Fruit fly (Drosophila melanogaster) whole organism, embryonic: ENCODE data around the gene Snx27.
A peak's percentile ranks its signal among the peaks of the same experiment; 100 is the strongest.

Experiments
- Bdp1 ChIP-seq: fragments of 200-800 bp; sonication (Bioruptor generic); optimal IDR thresholded peaks from 3 replicates; lab custom pipeline; 2016; ENCODE audit warnings: missing biosample characterization, missing genetic modification characterization
- CG1024 ChIP-seq: fragments of 200-800 bp; sonication (Bioruptor generic); IDR thresholded peaks from 2 replicates; pipeline ENCODE4 v1.3.6; 2022; ENCODE audit warnings: missing biosample characterization, missing genetic modification characterization
- CG11456 ChIP-seq: fragments of 200-800 bp; sonication (Bioruptor generic); IDR thresholded peaks from 3 replicates; pipeline ENCODE4 v1.3.6; 2022; ENCODE audit warnings: missing biosample characterization, missing genetic modification characterization
- CG13624 ChIP-seq: fragments of 200-800 bp; sonication (Bioruptor generic); optimal IDR thresholded peaks from 2 replicates; lab custom pipeline; 2016; ENCODE audit warnings: missing biosample characterization, missing genetic modification characterization
- CG13894 ChIP-seq: fragments of 200-800 bp; sonication (Bioruptor generic); optimal IDR thresholded peaks from 3 replicates; lab custom pipeline; 2018; ENCODE audit warnings: missing biosample characterization, mild to moderate bottlenecking, missing genetic modification characterization, moderate library complexity
- CG15269 ChIP-seq: fragments of 200-800 bp; sonication (Bioruptor generic); optimal IDR thresholded peaks from 2 replicates; lab custom pipeline; 2018; ENCODE audit warnings: missing biosample characterization, mild to moderate bottlenecking, missing genetic modification characterization, moderate library complexity
- CG15514 ChIP-seq: fragments of 200-800 bp; sonication (Bioruptor generic); optimal IDR thresholded peaks from 3 replicates; lab custom pipeline; 2017; ENCODE audit warnings: missing biosample characterization, missing genetic modification characterization, mild to moderate bottlenecking, moderate library complexity, missing genetic modification reagents
- CG1647 ChIP-seq: fragments of 200-800 bp; sonication (Bioruptor generic); optimal IDR thresholded peaks from 3 replicates; lab custom pipeline; 2016; ENCODE audit warnings: missing biosample characterization, missing genetic modification characterization
- CG31441 ChIP-seq: fragments of 200-800 bp; sonication (Bioruptor generic); IDR thresholded peaks from 2 replicates; pipeline ENCODE4 v1.3.6; 2022; ENCODE audit warnings: missing biosample characterization, missing genetic modification characterization
- CG32767 ChIP-seq: fragments of 200-800 bp; sonication (Bioruptor generic); IDR thresholded peaks from 2 replicates; pipeline ENCODE4 v1.3.6; 2022; ENCODE audit warnings: missing biosample characterization, missing genetic modification characterization
- CG4282 ChIP-seq: fragments of 200-800 bp; sonication (Bioruptor generic); optimal IDR thresholded peaks from 2 replicates; lab custom pipeline; 2016; ENCODE audit warnings: missing biosample characterization, missing genetic modification characterization
- CG5180 ChIP-seq: fragments of 200-800 bp; sonication (Bioruptor generic); optimal IDR thresholded peaks from 3 replicates; lab custom pipeline; 2017; ENCODE audit warnings: missing biosample characterization, missing genetic modification characterization, mild to moderate bottlenecking, moderate library complexity, missing genetic modification reagents
- CG8944 ChIP-seq: fragments of 200-800 bp; sonication (Bioruptor generic); optimal IDR thresholded peaks from 3 replicates; lab custom pipeline; 2016; ENCODE audit warnings: missing biosample characterization, missing genetic modification characterization
- CG9797 ChIP-seq: fragments of 200-800 bp; sonication (Bioruptor generic); optimal IDR thresholded peaks from 3 replicates; lab custom pipeline; 2018; ENCODE audit warnings: missing biosample characterization, mild to moderate bottlenecking, missing genetic modification characterization
- Dad ChIP-seq: fragments of 200-800 bp; sonication (Bioruptor generic); optimal IDR thresholded peaks from 3 replicates; lab custom pipeline; 2016; ENCODE audit warnings: missing biosample characterization, missing genetic modification characterization
- Dek ChIP-seq: fragments of 200-800 bp; sonication (Bioruptor generic); optimal IDR thresholded peaks from 3 replicates; lab custom pipeline; 2019; ENCODE audit warnings: missing biosample characterization, mild to moderate bottlenecking, missing genetic modification characterization, moderate library complexity
- Doc2 ChIP-seq: fragments of 200-800 bp; sonication (Bioruptor generic); IDR thresholded peaks from 2 replicates; pipeline ENCODE4 v1.3.6; 2022; ENCODE audit warnings: missing biosample characterization, missing genetic modification characterization
- HLH3B ChIP-seq: fragments of 200-800 bp; sonication (Bioruptor generic); IDR thresholded peaks from 2 replicates; pipeline ENCODE4 v1.3.6; 2022; ENCODE audit warnings: missing biosample characterization, missing genetic modification characterization
- Hmr ChIP-seq: fragments of 200-800 bp; sonication (Bioruptor generic); optimal IDR thresholded peaks from 3 replicates; lab custom pipeline; 2017; ENCODE audit warnings: mild to moderate bottlenecking, missing biosample characterization, missing genetic modification reagents, missing genetic modification characterization
- Kr ChIP-seq: fragments of 200-800 bp; sonication (Bioruptor generic); optimal IDR thresholded peaks from 2 replicates; lab custom pipeline; 2017; ENCODE audit warnings: missing biosample characterization, mild to moderate bottlenecking, missing genetic modification characterization
- Oaz ChIP-seq: fragments of 200-800 bp; sonication (Bioruptor generic); IDR thresholded peaks from 2 replicates; pipeline ENCODE4 v1.3.6; 2022; ENCODE audit warnings: missing biosample characterization, missing genetic modification characterization
- Oli ChIP-seq: fragments of 200-800 bp; sonication (Bioruptor generic); optimal IDR thresholded peaks from 2 replicates; lab custom pipeline; 2018; ENCODE audit warnings: missing biosample characterization, mild to moderate bottlenecking, missing genetic modification characterization, moderate library complexity
- PHDP ChIP-seq: fragments of 200-800 bp; sonication (Bioruptor generic); optimal IDR thresholded peaks from 3 replicates; lab custom pipeline; 2018; ENCODE audit warnings: missing biosample characterization, mild to moderate bottlenecking, missing genetic modification characterization, moderate library complexity
- Rfx ChIP-seq: fragments of 200-800 bp; sonication (Bioruptor generic); IDR thresholded peaks from 2 replicates; pipeline ENCODE4 v1.3.6; 2022; ENCODE audit warnings: missing biosample characterization, missing genetic modification characterization
- TFAM ChIP-seq: fragments of 200-800 bp; sonication (Bioruptor generic); optimal IDR thresholded peaks from 2 replicates; lab custom pipeline; 2017; ENCODE audit warnings: missing biosample characterization, missing genetic modification characterization, inconsistent platforms
- Taf1 ChIP-seq: fragments of 200-800 bp; sonication (Bioruptor generic); IDR thresholded peaks from 2 replicates; pipeline ENCODE4 v1.3.6; 2022; ENCODE audit warnings: missing biosample characterization, missing genetic modification characterization
- Trl ChIP-seq, 3 experiments: fragments of >200 bp in 2 of 3; fragments of 200-800 bp in 1 of 3; sonication (Bioruptor generic) in 1 of 3; optimal IDR thresholded peaks; 2 replicates in 1 of 3; 3 replicates in 2 of 3; lab custom pipeline; 2016 to 2017; ENCODE audit warnings: missing biosample characterization in 1 of 3, missing genetic modification characterization in 1 of 3
- Xbp1 ChIP-seq: fragments of 200-800 bp; sonication (Bioruptor generic); optimal IDR thresholded peaks from 3 replicates; lab custom pipeline; 2016; ENCODE audit warnings: missing biosample characterization, mild to moderate bottlenecking, missing genetic modification characterization
- ac ChIP-seq: fragments of 200-800 bp; sonication (Bioruptor generic); optimal IDR thresholded peaks from 3 replicates; lab custom pipeline; 2017; ENCODE audit warnings: missing biosample characterization, mild to moderate bottlenecking, missing genetic modification characterization
- ase ChIP-seq: fragments of 200-800 bp; sonication (Bioruptor generic); IDR thresholded peaks from 3 replicates; pipeline ENCODE4 v1.3.6; 2022; ENCODE audit warnings: missing biosample characterization, missing genetic modification characterization
- bab2 ChIP-seq: fragments of 200-800 bp; sonication (Bioruptor generic); optimal IDR thresholded peaks from 2 replicates; lab custom pipeline; 2016; ENCODE audit warnings: missing biosample characterization, missing genetic modification characterization
- br ChIP-seq: fragments of >200 bp; optimal IDR thresholded peaks from 2 replicates; lab custom pipeline; 2017
- cato ChIP-seq: fragments of 200-800 bp; sonication (Bioruptor generic); optimal IDR thresholded peaks from 2 replicates; lab custom pipeline; 2016; ENCODE audit warnings: missing biosample characterization, missing genetic modification characterization, borderline replicate concordance
- chn ChIP-seq: fragments of 200-800 bp; sonication (Bioruptor generic); optimal IDR thresholded peaks from 2 replicates; lab custom pipeline; 2016; ENCODE audit warnings: missing biosample characterization, missing genetic modification characterization
- danr ChIP-seq: fragments of 200-800 bp; sonication (Bioruptor generic); IDR thresholded peaks from 2 replicates; pipeline ENCODE4 v1.3.6; 2022; ENCODE audit warnings: missing biosample characterization, missing genetic modification characterization
- dimm ChIP-seq: fragments of 200-800 bp; sonication (Bioruptor generic); IDR thresholded peaks from 2 replicates; pipeline ENCODE4 v1.3.6; 2022; ENCODE audit warnings: missing biosample characterization, missing genetic modification characterization
- disco-r ChIP-seq: fragments of 200-800 bp; sonication (Bioruptor generic); optimal IDR thresholded peaks from 2 replicates; lab custom pipeline; 2016; ENCODE audit warnings: missing biosample characterization, missing genetic modification characterization
- ems ChIP-seq: fragments of 200-800 bp; sonication (Bioruptor generic); optimal IDR thresholded peaks from 3 replicates; lab custom pipeline; 2016; ENCODE audit warnings: missing biosample characterization, missing genetic modification characterization
- en ChIP-seq: fragments of 200-800 bp; sonication (Bioruptor generic); optimal IDR thresholded peaks from 2 replicates; lab custom pipeline; 2016; ENCODE audit warnings: missing biosample characterization, missing genetic modification characterization
- fd96Cb ChIP-seq: fragments of 200-800 bp; sonication (Bioruptor generic); optimal IDR thresholded peaks from 2 replicates; lab custom pipeline; 2018; ENCODE audit warnings: missing biosample characterization, mild to moderate bottlenecking, missing genetic modification characterization, moderate library complexity
- gfzf ChIP-seq: fragments of 200-800 bp; sonication (Bioruptor generic); optimal IDR thresholded peaks from 2 replicates; lab custom pipeline; 2016; ENCODE audit warnings: missing biosample characterization, mild to moderate bottlenecking, missing genetic modification characterization, moderate library complexity
- kni ChIP-seq: fragments of 200-800 bp; sonication (Bioruptor generic); optimal IDR thresholded peaks from 3 replicates; lab custom pipeline; 2017; ENCODE audit warnings: mild to moderate bottlenecking, missing biosample characterization, missing genetic modification reagents, missing genetic modification characterization
- nom ChIP-seq: fragments of 200-800 bp; sonication (Bioruptor generic); optimal IDR thresholded peaks from 2 replicates; lab custom pipeline; 2017; ENCODE audit warnings: missing biosample characterization, missing genetic modification characterization, mild to moderate bottlenecking, moderate library complexity, missing genetic modification reagents
- pan ChIP-seq, 4 experiments: fragments of >200 bp in 3 of 4; fragments of 200-800 bp in 1 of 4; sonication (Bioruptor generic) in 1 of 4; optimal IDR thresholded peaks in 3 of 4; IDR thresholded peaks in 1 of 4; 2 replicates each; pipeline versions ENCODE4 v1.3.6 to Lab custom; 2017 to 2022; ENCODE audit warnings: missing biosample characterization in 2 of 4, missing genetic modification characterization in 2 of 4, mixed read lengths in 1 of 4
- pita ChIP-seq: fragments of 200-800 bp; sonication (Bioruptor generic); optimal IDR thresholded peaks from 2 replicates; lab custom pipeline; 2017; ENCODE audit warnings: missing biosample characterization, mild to moderate bottlenecking, missing genetic modification characterization
- sima ChIP-seq: fragments of 200-800 bp; sonication (Bioruptor generic); optimal IDR thresholded peaks from 2 replicates; lab custom pipeline; 2016; ENCODE audit warnings: missing biosample characterization, missing genetic modification characterization
- slbo ChIP-seq: fragments of 200-800 bp; sonication (Bioruptor generic); IDR thresholded peaks from 2 replicates; pipeline ENCODE4 v1.3.6; 2022; ENCODE audit warnings: missing biosample characterization, missing genetic modification characterization
- slp2 ChIP-seq: fragments of 200-800 bp; sonication (Bioruptor generic); optimal IDR thresholded peaks from 2 replicates; lab custom pipeline; 2016; ENCODE audit warnings: missing biosample characterization, missing genetic modification characterization
- twi ChIP-seq: fragments of 200-800 bp; optimal IDR thresholded peaks from 2 replicates; lab custom pipeline; 2019; ENCODE audit warnings: missing biosample characterization, mild to moderate bottlenecking, missing genetic modification characterization, moderate library complexity
- zfh2 ChIP-seq: fragments of 200-800 bp; sonication (Bioruptor generic); optimal IDR thresholded peaks from 2 replicates; lab custom pipeline; 2016; ENCODE audit warnings: missing biosample characterization, missing genetic modification characterization

The Snx27 gene

dm6 chrX:5724744-5725185 lies 13.1 kb downstream of the Snx27 start (continued):
- peak; percentile 27 for TF ChIP-seq fd96Cb
- TF ChIP-seq CG15514 (GFP tag; lab: Kevin White, UChicago) = peak; percentile 6
- TF ChIP-seq gfzf (GFP tag; lab: Kevin White, UChicago) = no peak
- no peak for TF ChIP-seq en (GFP tag; lab: Kevin White, UChicago)
- no peak for TF ChIP-seq pan (optimal IDR thresholded peaks at IDR 0.05; lab: Kevin White, UChicago)
- peak in 1 of 2 experiments; percentile 55 for TF ChIP-seq pan (GFP tag; optimal IDR thresholded peaks at IDR 0.05 in 1 of 2, IDR thresholded peaks at IDR 0.05 in 1 of 2)
- peak; percentile 70 for TF ChIP-seq bab2
- no peak for TF ChIP-seq CG32767
- TF ChIP-seq zfh2 (GFP tag; lab: Kevin White, UChicago) = peak; percentile 10
- peak; percentile 46 for TF ChIP-seq CG1024 (GFP tag; lab: Robert Waterston, UW)
- TF ChIP-seq ase (GFP tag; lab: Robert Waterston, UW) = peak; percentile 52; the same call in 1 of the 3 replicates
- no peak for TF ChIP-seq CG4282 (GFP tag; lab: Kevin White, UChicago)
- TF ChIP-seq CG13894 (tag; lab: Kevin White, UChicago) = no peak
- peak; percentile 68 for TF ChIP-seq slbo
- TF ChIP-seq disco-r (GFP tag; lab: Kevin White, UChicago) = peak; percentile 15
- peak; percentile 8 for TF ChIP-seq slp2
- peak; percentile 22 for TF ChIP-seq ac (GFP tag; lab: Kevin White, UChicago)
- no peak for TF ChIP-seq br (lab: Kevin White, UChicago)
- peak; percentile 45 for TF ChIP-seq Xbp1 (GFP tag; lab: Kevin White, UChicago)
- no peak for TF ChIP-seq Kr (GFP tag; lab: Kevin White, UChicago)
- TF ChIP-seq cato (GFP tag; lab: Kevin White, UChicago) = peak; percentile 20
- peak; percentile 63 for TF ChIP-seq PHDP (tag; lab: Kevin White, UChicago)
- no peak for TF ChIP-seq Doc2
- TF ChIP-seq CG9797 (GFP tag; lab: Kevin White, UChicago) = no peak
- TF ChIP-seq twi = no peak
- no peak for TF ChIP-seq TFAM (GFP tag; lab: Kevin White, UChicago)
- TF ChIP-seq Taf1 = no peak
- TF ChIP-seq HLH3B (GFP tag; lab: Robert Waterston, UW) = peak; percentile 54
- TF ChIP-seq Bdp1 (GFP tag; lab: Kevin White, UChicago) = no peak
- no peak for TF ChIP-seq nom
- TF ChIP-seq danr (GFP tag; lab: Robert Waterston, UW) = peak; percentile 11; the same call in 1 of the 2 replicates
- TF ChIP-seq Hmr (GFP tag; lab: Kevin White, UChicago) = no peak
- TF ChIP-seq chn (GFP tag; lab: Kevin White, UChicago) = no peak
- TF ChIP-seq dimm (GFP tag; lab: Robert Waterston, UW) = peak; percentile 18; the same call in 1 of the 2 replicates
- TF ChIP-seq Dad (GFP tag; lab: Kevin White, UChicago) = peak; percentile 7
- peak; percentile 1 for TF ChIP-seq CG1647 (GFP tag; lab: Kevin White, UChicago)
- peak; percentile 67 for TF ChIP-seq CG31441 (GFP tag; lab: Robert Waterston, UW)
- TF ChIP-seq sima (GFP tag; lab: Kevin White, UChicago) = no peak
- TF ChIP-seq CG13624 = no peak
- TF ChIP-seq CG8944 = peak; percentile 65
- TF ChIP-seq pita (GFP tag; lab: Kevin White, UChicago) = no peak
- 0 out of 2 replicates have a peak, but pooled peaks have one; percentile 19 for TF ChIP-seq Oaz (GFP tag; lab: Robert Waterston, UW)
- no peak for TF ChIP-seq Dek (tag; lab: Kevin White, UChicago)
- TF ChIP-seq kni (GFP tag; lab: Kevin White, UChicago) = no peak
- TF ChIP-seq Rfx (GFP tag; lab: Robert Waterston, UW) = peak; percentile 45; the same call in 1 of the 2 replicates
- TF ChIP-seq Oli = peak; percentile 30
- no peak for TF ChIP-seq ems
- TF ChIP-seq CG5180 (GFP tag; lab: Kevin White, UChicago) = peak; percentile 9
- TF ChIP-seq CG11456 (GFP tag; lab: Robert Waterston, UW) = peak; percentile 6; the same call in 1 of the 3 replicates
- peak; percentile 33 for TF ChIP-seq CG15269 (tag; lab: Kevin White, UChicago)
- no peak for TF ChIP-seq Trl (optimal IDR thresholded peaks at IDR 0.05; lab: Kevin White, UChicago)
- TF ChIP-seq Trl (GFP tag; optimal IDR thresholded peaks at IDR 0.05; lab: Kevin White, UChicago) = peak; percentile 29
